Fruit fly (Drosophila melanogaster): ENCODE measurements around the gene Npc2e.

Gene Npc2e

DNA sequence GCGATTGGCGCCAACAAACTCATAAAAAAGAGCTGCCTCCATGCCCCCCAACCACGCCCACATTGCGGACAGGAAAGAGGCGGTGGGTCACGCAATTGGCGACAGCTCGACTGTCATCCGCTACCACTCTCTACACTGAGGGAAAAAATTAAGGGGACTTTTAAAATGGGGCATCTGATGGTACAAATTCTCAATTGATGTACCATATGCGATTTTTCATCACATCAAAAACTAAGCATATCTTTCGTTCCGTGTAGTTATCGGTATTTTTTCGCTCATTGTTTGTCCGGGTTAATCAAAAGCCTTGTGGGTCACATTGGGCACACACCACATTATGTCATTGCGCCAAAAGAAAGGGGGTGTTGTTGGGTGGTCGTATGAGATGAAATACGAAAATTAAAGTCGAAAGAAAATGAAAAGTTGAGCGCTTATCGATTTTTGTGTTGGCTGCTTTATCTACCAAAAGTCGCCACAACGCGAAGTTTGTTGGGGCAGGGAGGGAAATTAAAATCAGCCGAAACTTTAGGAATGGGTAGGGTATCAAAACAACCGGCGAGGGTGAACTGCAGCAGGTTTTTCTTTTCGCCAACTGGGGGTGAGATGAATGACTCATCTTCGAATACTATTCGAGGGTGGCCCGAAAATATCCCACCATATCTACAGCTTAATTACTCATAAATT lies 29.0 kb upstream of the Npc2e start (continued):
- peak; percentile 74 for TF ChIP-seq CG10543 (GFP tag; optimal IDR thresholded peaks at IDR 0.05)
- 0 out of 3 replicates have a peak, but pooled peaks have one; percentile 34 for TF ChIP-seq CG2889 (GFP tag; IDR thresholded peaks at IDR 0.05)
- peak; percentile 23 for TF ChIP-seq Myb (GFP tag; optimal IDR thresholded peaks at IDR 0.05)
- no peak for TF ChIP-seq usp (GFP tag; optimal IDR thresholded peaks at IDR 0.05)
- TF ChIP-seq lmd (GFP tag; IDR thresholded peaks at IDR 0.05), result peak; percentile 46; the same call in 1 of the 2 replicates
- no peak for TF ChIP-seq grau (tag; optimal IDR thresholded peaks at IDR 0.05)
- TF ChIP-seq kah (GFP tag; optimal IDR thresholded peaks at IDR 0.05), result no peak
- TF ChIP-seq dmrt11E (tag; optimal IDR thresholded peaks at IDR 0.05), result no peak
- no peak for TF ChIP-seq CG15269 (tag; optimal IDR thresholded peaks at IDR 0.05)
- TF ChIP-seq CG4360 (GFP tag; IDR thresholded peaks at IDR 0.05), result no peak
- no peak for TF ChIP-seq Blimp-1 (GFP tag; optimal IDR thresholded peaks at IDR 0.05)
- no peak for TF ChIP-seq CG16815 (GFP tag; optimal IDR thresholded peaks at IDR 0.05)
- TF ChIP-seq lilli (GFP tag; optimal IDR thresholded peaks at IDR 0.05), result peak; percentile 56
- peak; percentile 75 for TF ChIP-seq CG32532 (GFP tag; IDR thresholded peaks at IDR 0.05)
- TF ChIP-seq CG18262 (tag; optimal IDR thresholded peaks at IDR 0.05), result no peak
- no peak for TF ChIP-seq CG3065 (GFP tag; optimal IDR thresholded peaks at IDR 0.05)
- TF ChIP-seq Xrp1 (GFP tag; IDR thresholded peaks at IDR 0.05), result no peak; the same call in 1 of the 2 replicates
- no peak for TF ChIP-seq CG7372 (GFP tag; IDR thresholded peaks at IDR 0.05)
- no peak for TF ChIP-seq tll (GFP tag; optimal IDR thresholded peaks at IDR 0.05)
- no peak for TF ChIP-seq ATbp (GFP tag; optimal IDR thresholded peaks at IDR 0.05)
- no peak for TF ChIP-seq oc (tag; optimal IDR thresholded peaks at IDR 0.05)
- 0 out of 2 replicates have a peak, but pooled peaks have one; percentile 26 for TF ChIP-seq CG16779 (GFP tag; IDR thresholded peaks at IDR 0.05)
- no peak for TF ChIP-seq CG10654 (GFP tag; optimal IDR thresholded peaks at IDR 0.05)
- no peak for TF ChIP-seq hb (GFP tag; IDR thresholded peaks at IDR 0.05; ENCODE audit: partially characterized antibody)
- no peak for TF ChIP-seq tup (GFP tag; optimal IDR thresholded peaks at IDR 0.05)
- TF ChIP-seq ranshi (GFP tag; IDR thresholded peaks at IDR 0.05), result peak; percentile 18; the same call in 1 of the 2 replicates
- TF ChIP-seq sug (tag; optimal IDR thresholded peaks at IDR 0.05), result no peak
- no peak for TF ChIP-seq tx (GFP tag; optimal IDR thresholded peaks at IDR 0.05)
- no peak for TF ChIP-seq shn (GFP tag; optimal IDR thresholded peaks at IDR 0.05)
- no peak for TF ChIP-seq CG6689 (GFP tag; IDR thresholded peaks at IDR 0.05)
- no peak for TF ChIP-seq CrebB (tag; optimal IDR thresholded peaks at IDR 0.05)
- TF ChIP-seq ham (GFP tag; IDR thresholded peaks at IDR 0.05), result no peak
- TF ChIP-seq CG8924 (tag; optimal IDR thresholded peaks at IDR 0.05), result no peak
- TF ChIP-seq Dfd (GFP tag; optimal IDR thresholded peaks at IDR 0.05), result no peak
- TF ChIP-seq Atf3 (GFP tag; optimal IDR thresholded peaks at IDR 0.05), result peak; percentile 12
- TF ChIP-seq sd (tag; optimal IDR thresholded peaks at IDR 0.05), result no peak
- no peak for TF ChIP-seq slp2 (GFP tag; optimal IDR thresholded peaks at IDR 0.05)
- no peak for TF ChIP-seq Jarid2 (GFP tag; optimal IDR thresholded peaks at IDR 0.05)
- peak; percentile 21 for TF ChIP-seq CG9817 (tag; optimal IDR thresholded peaks at IDR 0.05)
- TF ChIP-seq Hmx (GFP tag; optimal IDR thresholded peaks at IDR 0.05), result no peak
- TF ChIP-seq CG4707 (GFP tag; optimal IDR thresholded peaks at IDR 0.05), result no peak
- TF ChIP-seq toy (GFP tag; IDR thresholded peaks at IDR 0.05), result no peak
- TF ChIP-seq bcd (GFP tag; optimal IDR thresholded peaks at IDR 0.05), result peak; percentile 14
- peak; percentile 67 for TF ChIP-seq sob (GFP tag; IDR thresholded peaks at IDR 0.05)
- TF ChIP-seq CG14860 (GFP tag; IDR thresholded peaks at IDR 0.05; ENCODE audit: partially characterized antibody), result no peak
- TF ChIP-seq Fer2 (tag; optimal IDR thresholded peaks at IDR 0.05), result no peak
- TF ChIP-seq CG17328 (GFP tag; IDR thresholded peaks at IDR 0.05), result peak; percentile 29; the same call in 1 of the 2 replicates
- TF ChIP-seq ro (GFP tag; IDR thresholded peaks at IDR 0.05), result no peak
- no peak for TF ChIP-seq CG3163 (GFP tag; optimal IDR thresholded peaks at IDR 0.05)
- no peak for TF ChIP-seq ap (GFP tag; IDR thresholded peaks at IDR 0.05)
